Fruit fly (Drosophila melanogaster) whole organism: Measurements from ENCODE around the gene CG33489.

Experiments used
- CG8478 ChIP-seq: fragments of >200 bp; optimal IDR thresholded peaks from 2 replicates; lab custom pipeline; 2018; ENCODE audit warnings: inconsistent platforms
- Dll ChIP-seq: fragments of >200 bp; optimal IDR thresholded peaks from 2 replicates; lab custom pipeline; 2017
- EcR ChIP-seq, 2 experiments: fragments of >200 bp; optimal IDR thresholded peaks; 2 replicates each; lab custom pipeline; 2017; ENCODE audit warnings: missing biosample characterization in 2 of 2, missing genetic modification characterization in 2 of 2, missing genetic modification reagents in 2 of 2
- pan ChIP-seq: fragments of >200 bp; optimal IDR thresholded peaks from 2 replicates; lab custom pipeline; 2017
- psq ChIP-seq: fragments of >200 bp; optimal IDR thresholded peaks from 2 replicates; lab custom pipeline; 2017
- usp ChIP-seq: fragments of >200 bp; optimal IDR thresholded peaks from 2 replicates; lab custom pipeline; 2017; ENCODE audit warnings: missing biosample characterization, missing genetic modification characterization, mixed read lengths

Gene CG33489

dm6 chr3L:11543681-11544299 is 33.1 kb downstream of the CG33489 start:
- TF ChIP-seq psq (lab: Kevin White, UChicago) (no peak), CG8478 (lab: Kevin White, UChicago) (no peak), EcR (GFP tag; optimal IDR thresholded peaks at IDR 0.05; lab: Kevin White, UChicago) (no peak)

- TF ChIP-seq EcR (GFP tag; optimal IDR thresholded peaks at IDR 0.05; lab: Kevin White, UChicago) = no peak
- no peak for TF ChIP-seq Dll (lab: Kevin White, UChicago)
- TF ChIP-seq psq (lab: Kevin White, UChicago) = no peak
- no peak for TF ChIP-seq pan (lab: Kevin White, UChicago)
- no peak for TF ChIP-seq usp (GFP tag; lab: Kevin White, UChicago)
- TF ChIP-seq CG8478 (lab: Kevin White, UChicago) = no peak
Measured at dm6 chr3L:11542948-11543347, 33.9 kb downstream of the CG33489 start.

- no peak for TF ChIP-seq CG8478 (lab: Kevin White, UChicago)
Measured at dm6 chr3L:11542437-11542836, 34.4 kb downstream of the CG33489 start.

- TF ChIP-seq usp (GFP tag; lab: Kevin White, UChicago) (no peak), EcR (GFP tag; optimal IDR thresholded peaks at IDR 0.05; lab: Kevin White, UChicago) (no peak), Dll (lab: Kevin White, UChicago) (no peak), CG8478 (lab: Kevin White, UChicago) (no peak), pan (lab: Kevin White, UChicago) (no peak), psq (lab: Kevin White, UChicago) (no peak)
Measured at dm6 chr3L:11540330-11540702, 36.5 kb downstream of the CG33489 start.

dm6 chr3L:11539511-11540329 is 37.1 kb downstream of the CG33489 start:
- no peak for TF ChIP-seq CG8478 (lab: Kevin White, UChicago)
- no peak for TF ChIP-seq psq (lab: Kevin White, UChicago)
- TF ChIP-seq EcR (GFP tag; optimal IDR thresholded peaks at IDR 0.05; lab: Kevin White, UChicago) = no peak
- no peak for TF ChIP-seq Dll (lab: Kevin White, UChicago)

- TF ChIP-seq CG8478 (lab: Kevin White, UChicago) = no peak
- TF ChIP-seq psq (lab: Kevin White, UChicago) = no peak
- no peak for TF ChIP-seq EcR (GFP tag; optimal IDR thresholded peaks at IDR 0.05; lab: Kevin White, UChicago)
- TF ChIP-seq usp (GFP tag; lab: Kevin White, UChicago) = no peak
Measured at dm6 chr3L:11536767-11537419, 40.0 kb downstream of the CG33489 start.

- TF ChIP-seq CG8478 (lab: Kevin White, UChicago) (no peak), usp (GFP tag; lab: Kevin White, UChicago) (no peak), pan (lab: Kevin White, UChicago) (no peak), psq (lab: Kevin White, UChicago) (no peak)
Measured at dm6 chr3L:11536132-11536531, 40.7 kb downstream of the CG33489 start.

dm6 chr3L:11534391-11535246 is 42.2 kb downstream of the CG33489 start:
- TF ChIP-seq usp (GFP tag; lab: Kevin White, UChicago) (no peak), CG8478 (lab: Kevin White, UChicago) (no peak), psq (lab: Kevin White, UChicago) (no peak)

dm6 chr3L:11533704-11534319 is 43.0 kb downstream of the CG33489 start:
- TF ChIP-seq Dll (lab: Kevin White, UChicago) (no peak), CG8478 (lab: Kevin White, UChicago) (no peak), usp (GFP tag; lab: Kevin White, UChicago) (no peak), EcR (GFP tag; optimal IDR thresholded peaks at IDR 0.05; lab: Kevin White, UChicago) (no peak), pan (lab: Kevin White, UChicago) (no peak), psq (lab: Kevin White, UChicago) (no peak)

dm6 chr3L:11531994-11532732 is 44.7 kb downstream of the CG33489 start:
- TF ChIP-seq pan (lab: Kevin White, UChicago) = no peak
- TF ChIP-seq psq (lab: Kevin White, UChicago) = no peak
- TF ChIP-seq usp (GFP tag; lab: Kevin White, UChicago) = no peak
- no peak for TF ChIP-seq Dll (lab: Kevin White, UChicago)
- TF ChIP-seq EcR (GFP tag; optimal IDR thresholded peaks at IDR 0.05; lab: Kevin White, UChicago) = no peak
- TF ChIP-seq CG8478 (lab: Kevin White, UChicago) = no peak
